Worm (Caenorhabditis elegans) whole organism, late embryonic: ENCODE measurements around the gene ets-5.

Experiments used
- T23F11.4 ChIP-seq: fragments of 200-800 bp; sonication (Bioruptor generic); optimal IDR thresholded peaks from 2 replicates; lab custom pipeline; 2018; ENCODE audit warnings: mild to moderate bottlenecking, missing genetic modification characterization, missing compliant biosample characterization
- ama-1 ChIP-seq: fragments of 150-350 bp; optimal IDR thresholded peaks from 2 replicates; lab custom pipeline; 2014
- nfya-1 ChIP-seq: sonication (generic microtip); optimal IDR thresholded peaks from 2 replicates; lab custom pipeline; 2017; ENCODE audit warnings: missing genetic modification characterization, mild to moderate bottlenecking, missing compliant biosample characterization, antibody characterized with exemption, moderate library complexity
- pag-3 ChIP-seq: sonication (generic microtip); optimal IDR thresholded peaks from 2 replicates; lab custom pipeline; 2016; ENCODE audit warnings: missing compliant biosample characterization, missing genetic modification characterization, borderline replicate concordance
- pha-4 ChIP-seq: fragments of 150-350 bp; optimal IDR thresholded peaks from 2 replicates; lab custom pipeline; 2018; ENCODE audit warnings: missing biosample characterization, missing genetic modification reagents, missing genetic modification characterization
- rnt-1 ChIP-seq: sonication (generic microtip); optimal IDR thresholded peaks from 2 replicates; lab custom pipeline; 2016; ENCODE audit warnings: missing genetic modification characterization, missing compliant biosample characterization

- no peak for TF ChIP-seq pha-4 (tag; lab: Kevin White, UChicago)
- no peak for TF ChIP-seq nfya-1
- no peak for TF ChIP-seq T23F11.4
- TF ChIP-seq ama-1 (lab: Kevin White, UChicago) = no peak
- TF ChIP-seq pag-3 (tag; lab: Kevin White, UChicago) = no peak
- TF ChIP-seq rnt-1 (tag; lab: Kevin White, UChicago) = no peak
Measured at ce11 chrX:5129447-5129846, 45.1 kb upstream of the ets-5 start.
